Worm (Caenorhabditis elegans) whole organism, L4 larva: Measurements from ENCODE around the gene rpoa-12.

Source experiments
- D1046.2 ChIP-seq: fragments of 200-800 bp; sonication (Bioruptor generic); IDR thresholded peaks from 2 replicates; pipeline ENCODE4 v1.3.6; 2022; ENCODE audit warnings: missing genetic modification characterization, missing compliant biosample characterization
- F44E2.7 ChIP-seq: fragments of 200-800 bp; sonication (Bioruptor generic); IDR thresholded peaks from 2 replicates; pipeline ENCODE4 v2.1.2; 2022; ENCODE audit warnings: missing genetic modification characterization, missing compliant biosample characterization
- R02D3.7 ChIP-seq: fragments of 150-350 bp; sonication (generic microtip); optimal IDR thresholded peaks from 3 replicates; lab custom pipeline; 2014; ENCODE audit warnings: missing biosample characterization, missing genetic modification characterization
- T20F7.1 ChIP-seq: fragments of 200-800 bp; sonication (Bioruptor generic); optimal IDR thresholded peaks from 2 replicates; lab custom pipeline; 2018; ENCODE audit warnings: mild to moderate bottlenecking, missing genetic modification characterization, missing compliant biosample characterization
- ZK337.2 ChIP-seq: fragments of 200-800 bp; sonication (Bioruptor generic); IDR thresholded peaks from 2 replicates; pipeline ENCODE4 v1.3.6; 2022; ENCODE audit warnings: missing genetic modification reagents, missing genetic modification characterization, missing compliant biosample characterization
- aha-1 ChIP-seq: fragments of 150-350 bp; peaks from one replicate; lab custom pipeline; 2014; ENCODE audit warnings: missing biosample characterization, missing genetic modification characterization
- ama-1 ChIP-seq: fragments of 150-350 bp; optimal IDR thresholded peaks from 2 replicates; lab custom pipeline; 2014; ENCODE audit warnings: inconsistent platforms, mixed read lengths
- ceh-28 ChIP-seq: fragments of 150-350 bp; optimal IDR thresholded peaks from 2 replicates; lab custom pipeline; 2014; ENCODE audit warnings: missing biosample characterization, missing genetic modification reagents, missing genetic modification characterization
- ceh-32 ChIP-seq: sonication (generic microtip); optimal IDR thresholded peaks from 2 replicates; lab custom pipeline; 2016; ENCODE audit warnings: mild to moderate bottlenecking, missing genetic modification characterization, missing compliant biosample characterization; ENCODE audit not compliant: poor library complexity
- ceh-82 ChIP-seq: sonication (generic microtip); optimal IDR thresholded peaks from 2 replicates; lab custom pipeline; 2017; ENCODE audit warnings: missing biosample characterization, missing genetic modification characterization
- daf-16 ChIP-seq, 3 experiments: sonication (generic microtip); optimal IDR thresholded peaks; 2 replicates each; lab custom pipeline; 2016 to 2017; ENCODE audit warnings: missing genetic modification characterization in 3 of 3, missing genetic modification reagents in 3 of 3, mild to moderate bottlenecking in 2 of 3, missing compliant biosample characterization in 2 of 3, missing biosample characterization in 1 of 3, moderate library complexity in 1 of 3
- dmd-6 ChIP-seq: fragments of 200-800 bp; sonication (Bioruptor generic); IDR thresholded peaks from 2 replicates; pipeline ENCODE4 v1.3.6; 2022; ENCODE audit warnings: missing genetic modification reagents, missing genetic modification characterization, missing compliant biosample characterization
- dmd-8 ChIP-seq: fragments of 200-800 bp; sonication (Bioruptor generic); IDR thresholded peaks from 2 replicates; pipeline ENCODE4 v1.3.6; 2022; ENCODE audit warnings: missing genetic modification characterization, missing compliant biosample characterization
- dmd-9 ChIP-seq: fragments of 200-800 bp; sonication (Bioruptor generic); IDR thresholded peaks from 2 replicates; pipeline ENCODE4 v1.3.6; 2022; ENCODE audit warnings: missing genetic modification reagents, missing genetic modification characterization, missing compliant biosample characterization
- dpl-1 ChIP-seq: fragments of 150-350 bp; optimal IDR thresholded peaks from 2 replicates; lab custom pipeline; 2014; ENCODE audit warnings: missing biosample characterization, missing genetic modification reagents, missing genetic modification characterization
- dve-1 ChIP-seq: sonication (generic microtip); optimal IDR thresholded peaks from 2 replicates; lab custom pipeline; 2017; ENCODE audit warnings: antibody characterized with exemption, mild to moderate bottlenecking, missing genetic modification characterization, missing compliant biosample characterization; ENCODE audit not compliant: insufficient read depth
- gei-8 ChIP-seq: fragments of 200-800 bp; sonication (Bioruptor generic); optimal IDR thresholded peaks from 2 replicates; lab custom pipeline; 2018; ENCODE audit warnings: mild to moderate bottlenecking, missing genetic modification characterization, missing compliant biosample characterization
- hlh-11 ChIP-seq: fragments of 200-800 bp; sonication (Bioruptor generic); optimal IDR thresholded peaks from 2 replicates; lab custom pipeline; 2018; ENCODE audit warnings: mild to moderate bottlenecking, missing genetic modification characterization, missing compliant biosample characterization
- hlh-30 ChIP-seq: sonication (generic microtip); optimal IDR thresholded peaks from 2 replicates; lab custom pipeline; 2017; ENCODE audit warnings: antibody characterized with exemption, mild to moderate bottlenecking, missing genetic modification characterization, missing compliant biosample characterization; ENCODE audit not compliant: insufficient read depth
- lim-7 ChIP-seq: fragments of 200-800 bp; sonication (Bioruptor generic); IDR thresholded peaks from 2 replicates; pipeline ENCODE4 v1.3.6; 2022; ENCODE audit warnings: missing genetic modification characterization, missing compliant biosample characterization
- lin-13 ChIP-seq: fragments of 150-350 bp; optimal IDR thresholded peaks from 2 replicates; lab custom pipeline; 2014; ENCODE audit warnings: missing biosample characterization, missing genetic modification reagents, missing genetic modification characterization
- lin-38 ChIP-seq: fragments of 200-800 bp; sonication (Bioruptor generic); IDR thresholded peaks from 2 replicates; pipeline ENCODE4 v1.3.6; 2022; ENCODE audit warnings: missing genetic modification reagents, missing genetic modification characterization, missing compliant biosample characterization
- mes-2 ChIP-seq: sonication (generic microtip); optimal IDR thresholded peaks from 2 replicates; lab custom pipeline; 2016; ENCODE audit warnings: missing genotype, mild to moderate bottlenecking, missing genetic modification characterization, missing compliant biosample characterization; ENCODE audit not compliant: poor library complexity, severe bottlenecking
- mxl-2 ChIP-seq: fragments of 200-800 bp; sonication (Bioruptor generic); conservative IDR thresholded peaks from 2 replicates; pipeline ENCODE4 v1.3.6; 2022; ENCODE audit warnings: missing genetic modification reagents, missing genetic modification characterization, missing compliant biosample characterization
- mxl-3 ChIP-seq: fragments of 200-800 bp; sonication (Bioruptor generic); optimal IDR thresholded peaks from 2 replicates; lab custom pipeline; 2018; ENCODE audit warnings: mild to moderate bottlenecking, missing genetic modification characterization, missing compliant biosample characterization
- nhr-28 ChIP-seq: fragments of 150-350 bp; optimal IDR thresholded peaks from 2 replicates; lab custom pipeline; 2014; ENCODE audit warnings: missing biosample characterization, missing genetic modification characterization
- nhr-6 ChIP-seq: fragments of 150-350 bp; optimal IDR thresholded peaks from 2 replicates; lab custom pipeline; 2014; ENCODE audit warnings: missing biosample characterization, missing genetic modification characterization
- nhr-77 ChIP-seq: fragments of 150-350 bp; optimal IDR thresholded peaks from 2 replicates; lab custom pipeline; 2014; ENCODE audit warnings: missing biosample characterization, missing genetic modification characterization
- pqm-1 ChIP-seq: sonication (generic microtip); optimal IDR thresholded peaks from 2 replicates; lab custom pipeline; 2017; ENCODE audit warnings: missing biosample characterization, missing genetic modification characterization
- saeg-2 ChIP-seq: fragments of 200-800 bp; sonication (Bioruptor generic); IDR thresholded peaks from 2 replicates; pipeline ENCODE4 v1.3.6; 2022; ENCODE audit warnings: missing genetic modification reagents, missing genetic modification characterization, missing compliant biosample characterization
- set-16 ChIP-seq: fragments of 200-800 bp; sonication (Bioruptor generic); IDR thresholded peaks from 2 replicates; pipeline ENCODE4 v1.3.6; 2022; ENCODE audit warnings: missing genetic modification reagents, missing genetic modification characterization, missing compliant biosample characterization
- spr-3 ChIP-seq: fragments of 200-800 bp; sonication (Bioruptor generic); optimal IDR thresholded peaks from 2 replicates; lab custom pipeline; 2018; ENCODE audit warnings: mild to moderate bottlenecking, missing genetic modification characterization, missing compliant biosample characterization
- tag-97 ChIP-seq: fragments of 200-800 bp; sonication (Bioruptor generic); IDR thresholded peaks from 2 replicates; pipeline ENCODE4 v1.3.6; 2022; ENCODE audit warnings: missing genetic modification characterization, missing compliant biosample characterization
- vab-7 ChIP-seq: fragments of 200-800 bp; sonication (Bioruptor generic); IDR thresholded peaks from 2 replicates; pipeline ENCODE4 v1.3.6; 2022; ENCODE audit warnings: missing genetic modification reagents, missing genetic modification characterization, missing compliant biosample characterization
- zfp-2 ChIP-seq: sonication (generic microtip); optimal IDR thresholded peaks from 2 replicates; lab custom pipeline; 2016; ENCODE audit warnings: mild to moderate bottlenecking, missing genetic modification characterization, missing compliant biosample characterization
- zip-2 ChIP-seq: fragments of 150-350 bp; optimal IDR thresholded peaks from 2 replicates; lab custom pipeline; 2014; ENCODE audit warnings: missing biosample characterization, missing genetic modification characterization

rpoa-12 gene

ce11 chrV:14456626-14457025 is 33.5 kb upstream of the rpoa-12 start, which contains the start of gene bmk-1:
TSS of gene bmk-1 (minus strand) at chrV:14456984.
- peak; percentile 63 for TF ChIP-seq lin-38 (GFP tag; lab: Robert Waterston, UW)
- no peak for TF ChIP-seq ceh-32 (tag; lab: Kevin White, UChicago)
- no peak for TF ChIP-seq mxl-2 (GFP tag; lab: Robert Waterston, UW)
- no peak for TF ChIP-seq spr-3 (GFP tag; lab: Kevin White, UChicago)
- no peak for TF ChIP-seq dmd-9 (GFP tag; lab: Robert Waterston, UW)
- TF ChIP-seq lim-7 (GFP tag; lab: Robert Waterston, UW), result 0 out of 2 replicates have a peak, but pooled peaks have one; percentile 7
- peak; percentile 70 for TF ChIP-seq aha-1 (tag; lab: Kevin White, UChicago)
- no peak for TF ChIP-seq lin-13 (GFP tag; lab: Kevin White, UChicago)
- TF ChIP-seq dpl-1 (GFP tag; lab: Kevin White, UChicago), result peak; percentile 73
- TF ChIP-seq gei-8, result no peak
- peak; percentile 25 for TF ChIP-seq mes-2 (tag; lab: Kevin White, UChicago)

DNA sequence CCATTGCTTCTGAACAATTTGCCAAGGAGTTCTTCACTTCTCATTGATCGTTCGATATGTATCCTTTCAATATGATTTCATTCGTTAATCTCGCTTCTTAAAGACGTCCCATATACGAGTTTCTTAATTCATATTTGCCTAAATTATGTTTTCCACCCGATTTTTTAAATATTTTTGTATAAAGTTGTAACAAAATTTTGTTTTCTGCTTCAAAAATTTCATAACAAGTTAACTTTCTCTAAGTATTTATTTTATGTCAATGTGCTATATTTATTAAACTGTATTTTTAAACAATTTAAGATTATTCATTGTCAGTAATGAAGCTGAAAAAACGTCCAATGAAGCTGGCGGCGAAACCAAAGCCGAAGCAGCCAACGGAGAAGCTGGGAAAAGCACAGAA is 26.3 kb upstream of the rpoa-12 start, which contains the start of gene F23B12.7:
Gene F23B12.7, plus strand, starts transcription at position 301 of the 400 bp plus-strand sequence.
- TF ChIP-seq ama-1 (lab: Kevin White, UChicago) (peak; percentile 12), dmd-8 (GFP tag; lab: Robert Waterston, UW) (no peak)

DNA sequence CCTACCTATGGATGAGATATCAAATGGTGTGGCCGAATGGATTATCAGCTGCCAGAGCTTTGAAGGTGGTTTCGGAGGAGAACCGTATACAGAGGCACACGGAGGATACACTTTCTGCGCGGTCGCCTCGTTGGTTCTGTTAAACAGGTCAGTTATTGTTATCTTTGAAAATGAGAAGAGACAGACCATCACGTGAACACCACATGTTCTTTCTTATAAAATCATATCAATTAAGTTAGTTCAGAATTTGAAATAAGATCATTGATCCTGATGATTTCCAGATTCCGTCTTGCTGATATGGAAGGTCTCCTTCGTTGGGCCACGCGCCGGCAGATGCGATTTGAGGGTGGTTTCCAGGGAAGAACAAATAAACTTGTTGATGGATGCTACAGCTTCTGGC is 25.6 kb upstream of the rpoa-12 start:
- TF ChIP-seq mxl-3 (GFP tag; lab: Kevin White, UChicago) (peak; percentile 38), hlh-30 (tag; lab: Kevin White, UChicago) (peak; percentile 58), mxl-2 (GFP tag; lab: Robert Waterston, UW) (peak; percentile 63; the same call in 1 of the 2 replicates), ZK337.2 (no peak), F44E2.7 (no peak), dmd-6 (peak; percentile 26; the same call in 1 of the 2 replicates), nhr-28 (tag; lab: Kevin White, UChicago) (peak; percentile 37)

DNA sequence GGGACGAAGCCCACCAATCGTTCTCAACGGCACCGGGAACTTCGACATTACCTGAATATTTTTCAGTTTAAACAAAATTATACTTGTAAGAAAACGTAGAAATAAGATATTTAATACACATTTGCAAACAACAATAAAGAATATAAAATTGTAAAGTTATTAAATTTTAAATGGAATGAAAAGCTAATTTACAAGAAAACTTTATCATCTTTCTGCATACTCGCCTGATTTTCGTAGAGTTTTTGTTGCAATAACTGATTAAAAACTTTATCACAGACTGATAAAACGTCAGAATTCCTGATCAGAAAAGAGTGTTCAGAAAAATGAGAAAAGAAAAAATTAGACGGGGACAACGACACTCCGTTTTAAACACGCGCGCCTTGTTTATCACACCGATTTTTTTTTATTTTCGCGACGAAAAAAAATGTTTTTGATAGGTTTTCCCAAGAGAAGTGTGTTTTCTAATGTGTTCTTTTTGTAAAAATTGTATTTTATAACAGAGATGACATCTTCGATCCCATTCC is 24.2 kb upstream of the rpoa-12 start, which contains the start of the genes dlat-1 and fntb-1:
Gene dlat-1, minus strand, starts transcription at position 51 of the 524 bp plus-strand sequence.
Gene fntb-1, plus strand, starts transcription at position 412 of the 524 bp plus-strand sequence.
- TF ChIP-seq dmd-6 (peak; percentile 56), ceh-82 (no peak), daf-16 (GFP tag; optimal IDR thresholded peaks at IDR 0.05; lab: Kevin White, UChicago) (no peak), daf-16 (tag; optimal IDR thresholded peaks at IDR 0.05; lab: Kevin White, UChicago) (peak; percentile 23), ceh-28 (no peak), nhr-28 (tag; lab: Kevin White, UChicago) (peak; percentile 68), nhr-77 (tag; lab: Kevin White, UChicago) (no peak), mes-2 (tag; lab: Kevin White, UChicago) (peak; percentile 19), nhr-6 (tag; lab: Kevin White, UChicago) (peak; percentile 48), tag-97 (GFP tag; lab: Robert Waterston, UW) (no peak), pqm-1 (peak; percentile 74), D1046.2 (GFP tag; lab: Robert Waterston, UW) (no peak), T20F7.1 (GFP tag; lab: Kevin White, UChicago) (peak; percentile 95), hlh-11 (tag; lab: Kevin White, UChicago) (peak; percentile 44), vab-7 (no peak), dve-1 (peak; percentile 24)

DNA sequence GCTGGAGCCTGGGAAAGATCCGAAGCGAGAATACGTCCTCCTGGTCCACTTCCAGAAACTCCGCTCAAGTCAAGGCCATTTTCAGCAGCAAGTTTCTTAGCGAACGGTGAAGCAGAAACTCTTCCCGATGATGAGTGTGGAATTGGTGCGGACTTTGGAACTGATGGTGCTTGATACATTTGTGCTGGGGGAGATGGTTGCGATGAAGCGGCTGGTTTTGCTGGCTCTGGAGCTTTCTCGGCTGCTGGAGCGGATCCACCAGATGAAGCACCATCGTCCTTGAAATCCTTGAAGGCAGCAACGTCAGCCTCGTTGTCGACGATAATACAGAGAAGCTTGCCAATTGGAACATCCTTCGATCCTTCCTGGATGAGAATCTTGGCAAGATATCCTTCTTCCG is 23.3 kb upstream of the rpoa-12 start:
- TF ChIP-seq zip-2 (tag; lab: Kevin White, UChicago) (no peak), zfp-2 (no peak), set-16 (peak; percentile 51), R02D3.7 (tag; lab: Kevin White, UChicago) (no peak), saeg-2 (GFP tag; lab: Robert Waterston, UW) (no peak)
- TF ChIP-seq, all 104 proteins: peak for 1
